Fruit fly (Drosophila melanogaster): ENCODE results near the gene CG1835.

Gene CG1835

dm6 chrX:20643964-20644363, 17.8 kb upstream of the CG1835 start (continued):
- peak; percentile 57 for TF ChIP-seq CG12391 (tag; optimal IDR thresholded peaks at IDR 0.05)
- TF ChIP-seq C15 (GFP tag; IDR thresholded peaks at IDR 0.05) = no peak
- no peak for TF ChIP-seq scrt (GFP tag; optimal IDR thresholded peaks at IDR 0.05)
- peak; percentile 63 for TF ChIP-seq CG11504 (tag; optimal IDR thresholded peaks at IDR 0.05)
- TF ChIP-seq CG6765 (GFP tag; optimal IDR thresholded peaks at IDR 0.05) = no peak
- TF ChIP-seq gem (tag; optimal IDR thresholded peaks at IDR 0.05) = peak; percentile 67
- no peak for TF ChIP-seq CG6813 (GFP tag; optimal IDR thresholded peaks at IDR 0.05)
- no peak for TF ChIP-seq CG15073 (GFP tag; optimal IDR thresholded peaks at IDR 0.05)
- no peak for TF ChIP-seq NK7.1 (GFP tag; optimal IDR thresholded peaks at IDR 0.05)
- TF ChIP-seq CG30431 (GFP tag; optimal IDR thresholded peaks at IDR 0.05) = peak; percentile 12
- peak; percentile 25 for TF ChIP-seq CG11723 (GFP tag; optimal IDR thresholded peaks at IDR 0.05)
- TF ChIP-seq insv (GFP tag; optimal IDR thresholded peaks at IDR 0.05) = no peak
- TF ChIP-seq BEAF-32 (GFP tag; optimal IDR thresholded peaks at IDR 0.05) = no peak
- peak; percentile 52 for TF ChIP-seq CG31441 (GFP tag; IDR thresholded peaks at IDR 0.05)
- TF ChIP-seq nom (GFP tag; optimal IDR thresholded peaks at IDR 0.05) = no peak
- no peak for TF ChIP-seq abd-A (tag; optimal IDR thresholded peaks at IDR 0.05)
- TF ChIP-seq CG8924 (tag; optimal IDR thresholded peaks at IDR 0.05) = peak; percentile 38
- no peak for TF ChIP-seq CG7786 (GFP tag; optimal IDR thresholded peaks at IDR 0.05)
- no peak for TF ChIP-seq CG17568 (GFP tag; optimal IDR thresholded peaks at IDR 0.05)
- no peak for TF ChIP-seq CG34376 (GFP tag; optimal IDR thresholded peaks at IDR 0.05)
- TF ChIP-seq ac (GFP tag; optimal IDR thresholded peaks at IDR 0.05) = no peak
- no peak for TF ChIP-seq CG32767 (GFP tag; IDR thresholded peaks at IDR 0.05)
- TF ChIP-seq Aef1 (GFP tag; IDR thresholded peaks at IDR 0.05) = no peak
- TF ChIP-seq lola (GFP tag; optimal IDR thresholded peaks at IDR 0.05) = peak in 1 of 3 experiments; percentile 71
- no peak for TF ChIP-seq CG11093 (GFP tag; IDR thresholded peaks at IDR 0.05)
- no peak for TF ChIP-seq sc (optimal IDR thresholded peaks at IDR 0.05)
- peak; percentile 42 for TF ChIP-seq sc (GFP tag; optimal IDR thresholded peaks at IDR 0.05)
- TF ChIP-seq lmd (GFP tag; IDR thresholded peaks at IDR 0.05) = no peak
- no peak for TF ChIP-seq CHES-1-like (GFP tag; optimal IDR thresholded peaks at IDR 0.05)
- TF ChIP-seq Hsf (GFP tag; optimal IDR thresholded peaks at IDR 0.05) = peak; percentile 4
- no peak for TF ChIP-seq aop (GFP tag; IDR thresholded peaks at IDR 0.05)
- peak; percentile 42 for TF ChIP-seq CG7839 (tag; optimal IDR thresholded peaks at IDR 0.05)
- no peak for TF ChIP-seq CG8089 (GFP tag; optimal IDR thresholded peaks at IDR 0.05)
- TF ChIP-seq hth (optimal IDR thresholded peaks at IDR 0.05) = no peak
- peak; percentile 8 for TF ChIP-seq Chrac-16 (GFP tag; optimal IDR thresholded peaks at IDR 0.05)
- TF ChIP-seq Atf6 (GFP tag; IDR thresholded peaks at IDR 0.05) = no peak
- TF ChIP-seq so (GFP tag; IDR thresholded peaks at IDR 0.05) = no peak
- TF ChIP-seq grn (GFP tag; optimal IDR thresholded peaks at IDR 0.05) = no peak
- no peak for TF ChIP-seq CG4730 (GFP tag; IDR thresholded peaks at IDR 0.05)
- peak; percentile 71 for TF ChIP-seq phol (tag; optimal IDR thresholded peaks at IDR 0.05)
- TF ChIP-seq eve (GFP tag; optimal IDR thresholded peaks at IDR 0.05) = peak in 1 of 2 experiments; percentile 61
- TF ChIP-seq CG5245 (GFP tag; optimal IDR thresholded peaks at IDR 0.05) = peak; percentile 3
- TF ChIP-seq CG6654 (GFP tag; optimal IDR thresholded peaks at IDR 0.05) = peak; percentile 0
- 0 out of 3 replicates have a peak, but pooled peaks have one; percentile 34 for TF ChIP-seq CG11456 (GFP tag; IDR thresholded peaks at IDR 0.05)
- no peak for TF ChIP-seq Bteb2 (GFP tag; optimal IDR thresholded peaks at IDR 0.05)
- TF ChIP-seq CG17328 (GFP tag; IDR thresholded peaks at IDR 0.05) = 0 out of 2 replicates have a peak, but pooled peaks have one; percentile 19
- no peak for TF ChIP-seq Med (GFP tag)
- no peak for TF ChIP-seq sna (GFP tag; IDR thresholded peaks at IDR 0.05; ENCODE audit: partially characterized antibody)
- TF ChIP-seq cad (GFP tag; optimal IDR thresholded peaks at IDR 0.05) = no peak
- TF ChIP-seq CTCF (GFP tag; optimal IDR thresholded peaks at IDR 0.05) = no peak
- no peak for TF ChIP-seq chinmo (GFP tag; IDR thresholded peaks at IDR 0.05; ENCODE audit: partially characterized antibody)
- TF ChIP-seq disco-r (GFP tag; optimal IDR thresholded peaks at IDR 0.05) = no peak
- no peak for TF ChIP-seq GATAe (GFP tag; conservative IDR thresholded peaks at IDR 0.05)
